Fruit fly (Drosophila melanogaster) whole organism, embryonic: ENCODE measurements around the gene CG2794.
A peak's percentile ranks its signal among the peaks of the same experiment; 100 is the strongest.

Experiments
- Atf3 ChIP-seq: fragments of 200-800 bp; sonication (Bioruptor generic); optimal IDR thresholded peaks from 3 replicates; lab custom pipeline; 2016; ENCODE audit warnings: missing biosample characterization, missing genetic modification characterization
- CG10321 ChIP-seq: fragments of 200-800 bp; sonication (Bioruptor generic); IDR thresholded peaks from 2 replicates; pipeline ENCODE4 v1.3.6; 2022; ENCODE audit warnings: missing biosample characterization, missing genetic modification characterization
- CG11247 ChIP-seq: fragments of 200-800 bp; sonication (Bioruptor generic); IDR thresholded peaks from 2 replicates; pipeline ENCODE4 v1.3.6; 2022; ENCODE audit warnings: missing biosample characterization, missing genetic modification characterization
- CG11504 ChIP-seq: fragments of 200-800 bp; sonication (Bioruptor generic); optimal IDR thresholded peaks from 3 replicates; lab custom pipeline; 2019; ENCODE audit warnings: missing biosample characterization, mild to moderate bottlenecking, missing genetic modification characterization, moderate library complexity
- CG12236 ChIP-seq: fragments of 200-800 bp; sonication (Bioruptor generic); optimal IDR thresholded peaks from 2 replicates; lab custom pipeline; 2016; ENCODE audit warnings: missing biosample characterization, missing genetic modification characterization
- CG1832 ChIP-seq: fragments of 200-800 bp; sonication (Bioruptor generic); optimal IDR thresholded peaks from 2 replicates; lab custom pipeline; 2017; ENCODE audit warnings: missing biosample characterization, mild to moderate bottlenecking, missing genetic modification characterization, inconsistent platforms
- CG2120 ChIP-seq: fragments of 200-800 bp; sonication (Bioruptor generic); optimal IDR thresholded peaks from 3 replicates; lab custom pipeline; 2016; ENCODE audit warnings: missing biosample characterization, missing genetic modification characterization
- CG2202 ChIP-seq: fragments of 200-800 bp; sonication (Bioruptor generic); optimal IDR thresholded peaks from 2 replicates; lab custom pipeline; 2018; ENCODE audit warnings: missing biosample characterization, mild to moderate bottlenecking, missing genetic modification characterization
- CG6689 ChIP-seq: fragments of 200-800 bp; sonication (Bioruptor generic); IDR thresholded peaks from 2 replicates; pipeline ENCODE4 v1.3.6; 2022; ENCODE audit warnings: missing biosample characterization, missing genetic modification characterization
- CG8388 ChIP-seq: fragments of 200-800 bp; sonication (Bioruptor generic); optimal IDR thresholded peaks from 2 replicates; lab custom pipeline; 2019; ENCODE audit warnings: missing biosample characterization, mild to moderate bottlenecking, missing genetic modification characterization, moderate library complexity
- CG9797 ChIP-seq: fragments of 200-800 bp; sonication (Bioruptor generic); optimal IDR thresholded peaks from 3 replicates; lab custom pipeline; 2018; ENCODE audit warnings: missing biosample characterization, mild to moderate bottlenecking, missing genetic modification characterization
- CG9817 ChIP-seq: fragments of 200-800 bp; sonication (Bioruptor generic); optimal IDR thresholded peaks from 2 replicates; lab custom pipeline; 2018; ENCODE audit warnings: missing biosample characterization, mild to moderate bottlenecking, missing genetic modification characterization, moderate library complexity
- D19B ChIP-seq: fragments of 200-800 bp; sonication (Bioruptor generic); optimal IDR thresholded peaks from 2 replicates; lab custom pipeline; 2017; ENCODE audit warnings: missing biosample characterization, mild to moderate bottlenecking, missing genetic modification characterization
- Deaf1 ChIP-seq: fragments of 200-800 bp; optimal IDR thresholded peaks from 3 replicates; lab custom pipeline; 2019; ENCODE audit warnings: missing biosample characterization, mild to moderate bottlenecking, missing genetic modification characterization, moderate library complexity
- Ets65A ChIP-seq: fragments of 200-800 bp; sonication (Bioruptor generic); peaks from one replicate; lab custom pipeline; 2016; ENCODE audit warnings: missing biosample characterization, missing genetic modification characterization
- Fer1 ChIP-seq: fragments of 200-800 bp; sonication (Bioruptor generic); optimal IDR thresholded peaks from 2 replicates; lab custom pipeline; 2017; ENCODE audit warnings: missing biosample characterization, mild to moderate bottlenecking, missing genetic modification characterization
- Fer3 ChIP-seq: fragments of 200-800 bp; sonication (Bioruptor generic); optimal IDR thresholded peaks from 2 replicates; lab custom pipeline; 2018; ENCODE audit warnings: missing biosample characterization, mild to moderate bottlenecking, missing genetic modification characterization, moderate library complexity
- Lhr ChIP-seq: fragments of 200-800 bp; sonication (Bioruptor generic); optimal IDR thresholded peaks from 3 replicates; lab custom pipeline; 2017; ENCODE audit warnings: mild to moderate bottlenecking, missing biosample characterization, missing genetic modification reagents, missing genetic modification characterization
- Lpt ChIP-seq: fragments of >200 bp; optimal IDR thresholded peaks from 2 replicates; lab custom pipeline; 2018; ENCODE audit warnings: missing biosample characterization, missing genetic modification characterization
- NC2α ChIP-seq: fragments of 200-800 bp; sonication (Bioruptor generic); optimal IDR thresholded peaks from 2 replicates; lab custom pipeline; 2016; ENCODE audit warnings: missing biosample characterization, missing genetic modification characterization
- Nf-YB ChIP-seq: fragments of 200-800 bp; sonication (Bioruptor generic); optimal IDR thresholded peaks from 3 replicates; lab custom pipeline; 2019; ENCODE audit warnings: missing biosample characterization, mild to moderate bottlenecking, missing genetic modification characterization, moderate library complexity
- Nf-YC ChIP-seq: fragments of 200-800 bp; optimal IDR thresholded peaks from 3 replicates; lab custom pipeline; 2019; ENCODE audit warnings: missing biosample characterization, mild to moderate bottlenecking, missing genetic modification characterization, moderate library complexity
- Oli ChIP-seq: fragments of 200-800 bp; sonication (Bioruptor generic); optimal IDR thresholded peaks from 2 replicates; lab custom pipeline; 2018; ENCODE audit warnings: missing biosample characterization, mild to moderate bottlenecking, missing genetic modification characterization, moderate library complexity
- Poxn ChIP-seq: fragments of 200-800 bp; sonication (Bioruptor generic); IDR thresholded peaks from 2 replicates; pipeline ENCODE4 v1.3.6; 2022; ENCODE audit warnings: missing biosample characterization, missing genetic modification characterization
- Rfx ChIP-seq: fragments of 200-800 bp; sonication (Bioruptor generic); IDR thresholded peaks from 2 replicates; pipeline ENCODE4 v1.3.6; 2022; ENCODE audit warnings: missing biosample characterization, missing genetic modification characterization
- Side ChIP-seq: fragments of 200-800 bp; sonication (Bioruptor generic); optimal IDR thresholded peaks from 2 replicates; lab custom pipeline; 2016; ENCODE audit warnings: missing biosample characterization, missing genetic modification characterization
- Trl ChIP-seq, 3 experiments: fragments of >200 bp in 2 of 3; fragments of 200-800 bp in 1 of 3; sonication (Bioruptor generic) in 1 of 3; optimal IDR thresholded peaks; 2 replicates in 1 of 3; 3 replicates in 2 of 3; lab custom pipeline; 2016 to 2017; ENCODE audit warnings: missing biosample characterization in 1 of 3, missing genetic modification characterization in 1 of 3
- ab ChIP-seq: fragments of 200-800 bp; sonication (Bioruptor generic); optimal IDR thresholded peaks from 2 replicates; lab custom pipeline; 2016; ENCODE audit warnings: missing biosample characterization, missing genetic modification characterization
- amos ChIP-seq: fragments of 200-800 bp; sonication (Bioruptor generic); IDR thresholded peaks from 2 replicates; pipeline ENCODE4 v1.3.6; 2022; ENCODE audit warnings: missing biosample characterization, missing genetic modification characterization; ENCODE audit not compliant: partially characterized antibody
- ap ChIP-seq: fragments of 200-800 bp; sonication (Bioruptor generic); IDR thresholded peaks from 2 replicates; pipeline ENCODE4 v1.3.6; 2022; ENCODE audit warnings: missing biosample characterization, missing genetic modification characterization
- ash1 ChIP-seq: fragments of 200-800 bp; sonication (Bioruptor generic); optimal IDR thresholded peaks from 2 replicates; lab custom pipeline; 2018; ENCODE audit warnings: missing biosample characterization, mild to moderate bottlenecking, missing genetic modification characterization
- cg ChIP-seq: fragments of 200-800 bp; sonication (Bioruptor generic); optimal IDR thresholded peaks from 3 replicates; lab custom pipeline; 2019; ENCODE audit warnings: missing biosample characterization, mild to moderate bottlenecking, missing genetic modification characterization, moderate library complexity
- chinmo ChIP-seq: fragments of 200-800 bp; sonication (Bioruptor generic); IDR thresholded peaks from 4 replicates; pipeline ENCODE4 v1.3.6; 2022; ENCODE audit warnings: missing biosample characterization, missing genetic modification characterization; ENCODE audit not compliant: partially characterized antibody
- crp ChIP-seq, 2 experiments: fragments of 200-800 bp; sonication (Bioruptor generic); optimal IDR thresholded peaks; 2 replicates in 1 of 2; 3 replicates in 1 of 2; lab custom pipeline; 2017; ENCODE audit warnings: missing biosample characterization in 2 of 2, missing genetic modification characterization in 2 of 2, mild to moderate bottlenecking in 1 of 2, moderate library complexity in 1 of 2
- da ChIP-seq: fragments of 200-800 bp; sonication (Bioruptor generic); optimal IDR thresholded peaks from 2 replicates; lab custom pipeline; 2016; ENCODE audit warnings: missing biosample characterization, missing genetic modification characterization
- dan ChIP-seq: fragments of 200-800 bp; sonication (Bioruptor generic); IDR thresholded peaks from 2 replicates; pipeline ENCODE4 v1.3.6; 2022; ENCODE audit warnings: missing biosample characterization, missing genetic modification characterization
- danr ChIP-seq: fragments of 200-800 bp; sonication (Bioruptor generic); IDR thresholded peaks from 2 replicates; pipeline ENCODE4 v1.3.6; 2022; ENCODE audit warnings: missing biosample characterization, missing genetic modification characterization
- esg ChIP-seq: fragments of 200-800 bp; sonication (Bioruptor generic); conservative IDR thresholded peaks from 2 replicates; pipeline ENCODE4 v1.3.6; 2022; ENCODE audit warnings: missing biosample characterization, missing genetic modification characterization
- ewg ChIP-seq: fragments of 200-800 bp; sonication (Bioruptor generic); optimal IDR thresholded peaks from 3 replicates; lab custom pipeline; 2017; ENCODE audit warnings: mild to moderate bottlenecking, missing biosample characterization, missing genetic modification reagents, missing genetic modification characterization
- ftz-f1 ChIP-seq: fragments of 200-800 bp; sonication (Bioruptor generic); optimal IDR thresholded peaks from 2 replicates; lab custom pipeline; 2016; ENCODE audit warnings: missing biosample characterization, missing genetic modification characterization
- hbn ChIP-seq: fragments of 200-800 bp; sonication (Bioruptor generic); IDR thresholded peaks from 2 replicates; pipeline ENCODE4 v1.3.6; 2022; ENCODE audit warnings: missing biosample characterization, missing genetic modification characterization; ENCODE audit not compliant: partially characterized antibody
- kni ChIP-seq: fragments of 200-800 bp; sonication (Bioruptor generic); optimal IDR thresholded peaks from 3 replicates; lab custom pipeline; 2017; ENCODE audit warnings: mild to moderate bottlenecking, missing biosample characterization, missing genetic modification reagents, missing genetic modification characterization
- lab ChIP-seq: fragments of 200-800 bp; sonication (Bioruptor generic); optimal IDR thresholded peaks from 3 replicates; lab custom pipeline; 2017; ENCODE audit warnings: missing biosample characterization, missing genetic modification characterization, mild to moderate bottlenecking, moderate library complexity, missing genetic modification reagents
- lmd ChIP-seq: fragments of 200-800 bp; sonication (Bioruptor generic); IDR thresholded peaks from 2 replicates; pipeline ENCODE4 v1.3.6; 2022; ENCODE audit warnings: missing biosample characterization, missing genetic modification characterization
- nerfin-2 ChIP-seq: fragments of 200-800 bp; sonication (Bioruptor generic); IDR thresholded peaks from 2 replicates; pipeline ENCODE4 v1.3.6; 2022; ENCODE audit warnings: missing biosample characterization, missing genetic modification characterization; ENCODE audit not compliant: partially characterized antibody
- pb ChIP-seq: fragments of 200-800 bp; sonication (Bioruptor generic); optimal IDR thresholded peaks from 3 replicates; lab custom pipeline; 2016; ENCODE audit warnings: missing biosample characterization, missing genetic modification characterization
- prd ChIP-seq, 3 experiments: fragments of >200 bp in 2 of 3; fragments of 200-800 bp in 1 of 3; sonication (Bioruptor generic) in 1 of 3; optimal IDR thresholded peaks in 2 of 3; IDR thresholded peaks in 1 of 3; 2 replicates in 2 of 3; 3 replicates in 1 of 3; pipeline versions ENCODE4 v1.3.6 to Lab custom; 2017 to 2022; ENCODE audit warnings: missing biosample characterization in 1 of 3, missing genetic modification characterization in 1 of 3
- usp ChIP-seq: fragments of >200 bp; optimal IDR thresholded peaks from 2 replicates; lab custom pipeline; 2017; ENCODE audit warnings: missing biosample characterization, missing genetic modification characterization
- wek ChIP-seq: fragments of 200-800 bp; sonication (Bioruptor generic); optimal IDR thresholded peaks from 3 replicates; lab custom pipeline; 2018; ENCODE audit warnings: missing biosample characterization, mild to moderate bottlenecking, missing genetic modification characterization, moderate library complexity
- zen2 ChIP-seq: fragments of 200-800 bp; sonication (Bioruptor generic); IDR thresholded peaks from 3 replicates; pipeline ENCODE4 v1.3.6; 2022; ENCODE audit warnings: missing biosample characterization, missing genetic modification characterization; ENCODE audit not compliant: partially characterized antibody
- zfh2 ChIP-seq: fragments of 200-800 bp; sonication (Bioruptor generic); optimal IDR thresholded peaks from 2 replicates; lab custom pipeline; 2016; ENCODE audit warnings: missing biosample characterization, missing genetic modification characterization

Gene CG2794

DNA sequence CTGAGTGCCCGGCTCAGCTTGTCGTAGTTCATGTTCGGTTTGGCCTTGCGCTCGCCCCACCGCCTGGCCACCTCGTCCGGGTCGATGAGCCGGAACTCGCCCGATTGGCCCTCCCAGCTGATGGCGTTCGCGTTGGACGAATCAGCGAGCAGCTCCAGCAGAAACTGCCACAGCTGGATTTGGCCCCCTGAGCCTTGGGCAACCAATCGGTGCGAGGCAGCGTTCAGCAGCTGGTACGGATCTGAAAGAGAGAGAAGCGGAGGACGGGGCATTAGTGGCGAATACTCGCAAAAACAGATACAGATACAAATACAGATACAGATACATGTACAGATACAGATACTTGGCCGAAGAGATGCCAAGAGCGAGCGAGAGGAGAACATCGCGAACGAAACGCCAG, 16.0 kb upstream of the CG2794 start:
- TF ChIP-seq ash1 (GFP tag; lab: Kevin White, UChicago) (no peak), Oli (tag; lab: Kevin White, UChicago) (no peak), Side (GFP tag; lab: Kevin White, UChicago) (no peak), CG2120 (GFP tag; lab: Kevin White, UChicago) (no peak), lab (no peak), Nf-YC (tag; lab: Kevin White, UChicago) (peak; percentile 96), dan (GFP tag; lab: Robert Waterston, UW) (no peak), da (no peak), zfh2 (no peak), Lhr (GFP tag; lab: Kevin White, UChicago) (no peak), crp (GFP tag; optimal IDR thresholded peaks at IDR 0.05; lab: Kevin White, UChicago) (no peak), Nf-YB (GFP tag; lab: Kevin White, UChicago) (peak; percentile 93), ab (no peak), Rfx (GFP tag; lab: Robert Waterston, UW) (no peak), prd (optimal IDR thresholded peaks at IDR 0.05; lab: Kevin White, UChicago) (no peak), prd (GFP tag; IDR thresholded peaks at IDR 0.05; lab: Robert Waterston, UW) (no peak), chinmo (GFP tag; lab: Robert Waterston, UW) (0 out of 4 replicates have a peak, but pooled peaks have one; percentile 13), Fer3 (tag; lab: Kevin White, UChicago) (no peak), CG8388 (GFP tag; lab: Kevin White, UChicago) (no peak), CG1832 (peak; percentile 18), CG12236 (GFP tag; lab: Kevin White, UChicago) (no peak), wek (GFP tag; lab: Kevin White, UChicago) (no peak), Ets65A (GFP tag; lab: Kevin White, UChicago) (peak; percentile 61), hbn (GFP tag; lab: Robert Waterston, UW) (no peak), Trl (optimal IDR thresholded peaks at IDR 0.05; lab: Kevin White, UChicago) (no peak), Trl (GFP tag; optimal IDR thresholded peaks at IDR 0.05; lab: Kevin White, UChicago) (no peak), Deaf1 (tag; lab: Kevin White, UChicago) (peak; percentile 33), nerfin-2 (GFP tag; lab: Robert Waterston, UW) (no peak), cg (GFP tag; lab: Kevin White, UChicago) (peak; percentile 36), CG11504 (tag; lab: Kevin White, UChicago) (no peak), ftz-f1 (no peak), ewg (no peak), amos (GFP tag; lab: Robert Waterston, UW) (no peak), zen2 (GFP tag; lab: Robert Waterston, UW) (no peak)

DNA sequence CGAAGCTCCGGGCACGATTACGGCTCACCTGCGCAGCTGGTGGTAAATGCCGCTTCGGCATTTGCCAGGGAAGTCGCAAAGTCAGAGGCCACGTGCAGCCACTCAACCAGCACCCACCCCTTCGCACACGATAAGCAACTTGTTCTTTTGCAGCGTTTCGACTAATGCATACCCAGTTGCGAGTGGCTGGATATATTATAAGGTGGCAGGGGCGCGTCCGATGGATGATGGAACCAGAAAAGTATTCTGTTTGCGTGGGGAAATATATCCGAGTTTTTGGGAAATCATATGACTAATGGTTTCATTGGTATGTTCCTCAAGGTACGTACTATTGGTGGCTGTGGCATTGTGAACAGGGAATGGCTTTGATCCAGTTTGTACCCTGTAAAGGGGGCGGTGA, 14.3 kb upstream of the CG2794 start:
- TF ChIP-seq kni (GFP tag; lab: Kevin White, UChicago) (no peak), CG6689 (no peak), Poxn (GFP tag; lab: Robert Waterston, UW) (no peak), ap (GFP tag; lab: Robert Waterston, UW) (no peak), usp (GFP tag; lab: Kevin White, UChicago) (no peak), CG9797 (GFP tag; lab: Kevin White, UChicago) (no peak), Fer1 (no peak), pb (GFP tag; lab: Kevin White, UChicago) (no peak), D19B (GFP tag; lab: Kevin White, UChicago) (peak; percentile 61), NC2α (GFP tag; lab: Kevin White, UChicago) (no peak), CG9817 (no peak), CG2202 (tag; lab: Kevin White, UChicago) (no peak), Atf3 (GFP tag; lab: Kevin White, UChicago) (no peak), danr (GFP tag; lab: Robert Waterston, UW) (no peak), lmd (no peak), esg (GFP tag; lab: Robert Waterston, UW) (no peak), Lpt (GFP tag; lab: Kevin White, UChicago) (no peak), CG11247 (GFP tag; lab: Robert Waterston, UW) (0 out of 2 replicates have a peak, but pooled peaks have one; percentile 8), CG10321 (GFP tag; lab: Robert Waterston, UW) (no peak), da (no peak)
